Fruit fly (Drosophila melanogaster): Measurements from ENCODE around the gene Gba1b.

dm6 chr3R:23700304-23700767, 4.3 kb upstream of the Gba1b start, which contains the start of the genes CG31468 and Gba1a:
- TF ChIP-seq CTCF (optimal IDR thresholded peaks at IDR 0.05) (no peak), CG8478 (optimal IDR thresholded peaks at IDR 0.05) (no peak)
